Worm (Caenorhabditis elegans) whole organism, early embryonic: ENCODE measurements around the gene xbp-1.

Source experiments
- ama-1 ChIP-seq: fragments of 150-350 bp; optimal IDR thresholded peaks from 2 replicates; lab custom pipeline; 2014
- ceh-13 ChIP-seq: fragments of 200-800 bp; sonication (Bioruptor generic); optimal IDR thresholded peaks from 2 replicates; lab custom pipeline; 2018; ENCODE audit warnings: mild to moderate bottlenecking, missing genetic modification characterization, missing compliant biosample characterization
- ceh-36 ChIP-seq: sonication (generic microtip); optimal IDR thresholded peaks from 2 replicates; lab custom pipeline; 2016; ENCODE audit warnings: missing genetic modification characterization, inconsistent platforms, missing compliant biosample characterization
- ets-7 ChIP-seq: sonication (generic microtip); optimal IDR thresholded peaks from 2 replicates; lab custom pipeline; 2016; ENCODE audit warnings: missing genotype, missing genetic modification characterization, missing compliant biosample characterization
- flt-1 ChIP-seq: fragments of 200-800 bp; sonication (Bioruptor generic); IDR thresholded peaks from 2 replicates; pipeline ENCODE4 v1.3.6; 2022; ENCODE audit warnings: missing genetic modification characterization, missing compliant biosample characterization
- hmg-4 ChIP-seq: fragments of 200-800 bp; sonication (Bioruptor generic); optimal IDR thresholded peaks from 2 replicates; lab custom pipeline; 2018; ENCODE audit warnings: mild to moderate bottlenecking, missing genetic modification characterization, missing compliant biosample characterization
- hnd-1 ChIP-seq: sonication (generic microtip); optimal IDR thresholded peaks from 2 replicates; lab custom pipeline; 2016; ENCODE audit warnings: missing genetic modification characterization, missing compliant biosample characterization
- pes-1 ChIP-seq: fragments of 200-800 bp; sonication (Bioruptor generic); IDR thresholded peaks from 2 replicates; pipeline ENCODE4 v1.3.6; 2022; ENCODE audit warnings: missing genetic modification reagents, missing genetic modification characterization, missing compliant biosample characterization
- sea-1 ChIP-seq: fragments of 200-800 bp; sonication (Bioruptor generic); conservative IDR thresholded peaks from 2 replicates; pipeline ENCODE4 v1.3.6; 2022; ENCODE audit warnings: missing genetic modification characterization, missing compliant biosample characterization
- tbx-11 ChIP-seq: fragments of 200-800 bp; sonication (Bioruptor generic); IDR thresholded peaks from 2 replicates; pipeline ENCODE4 v1.3.6; 2022; ENCODE audit warnings: missing genetic modification characterization, missing compliant biosample characterization
- tbx-37 ChIP-seq: fragments of 200-800 bp; sonication (Bioruptor generic); conservative IDR thresholded peaks from 2 replicates; pipeline ENCODE4 v1.3.6; 2022; ENCODE audit warnings: missing genetic modification reagents, missing genetic modification characterization, missing compliant biosample characterization

DNA sequence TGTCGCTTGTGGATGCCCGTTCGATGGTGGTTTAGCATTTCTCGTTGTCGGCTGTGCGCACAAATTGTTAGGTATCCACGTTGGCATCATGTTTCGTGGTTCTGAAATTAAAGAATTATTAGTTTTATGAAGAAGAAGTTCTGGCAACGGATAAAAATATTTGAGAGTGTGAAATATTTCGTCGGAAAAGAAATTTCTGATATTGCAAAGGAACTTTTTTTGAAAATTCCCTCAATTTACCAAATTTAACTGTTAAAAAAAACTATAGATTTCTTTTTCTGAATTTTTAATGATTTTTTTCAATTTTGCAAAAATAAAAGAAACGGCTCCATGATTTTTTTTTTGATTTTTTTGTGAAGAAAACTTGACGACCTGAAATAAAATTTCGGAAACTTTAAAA is 34.4 kb downstream of the xbp-1 start, which contains the start of gene mpk-1:
- TF ChIP-seq ama-1: no peak
- TF ChIP-seq tbx-11 (GFP tag; lab: Robert Waterston, UW): no peak
- TF ChIP-seq sea-1 (GFP tag; lab: Robert Waterston, UW): no peak
- no peak for TF ChIP-seq tbx-37
- TF ChIP-seq hnd-1 (tag; lab: Kevin White, UChicago): no peak
- TF ChIP-seq ets-7 (tag; lab: Kevin White, UChicago): no peak
- no peak for TF ChIP-seq ceh-36 (tag; lab: Kevin White, UChicago)
- TF ChIP-seq pes-1 (GFP tag; lab: Robert Waterston, UW): no peak
- TF ChIP-seq hmg-4: no peak
- no peak for TF ChIP-seq flt-1 (GFP tag; lab: Robert Waterston, UW)
- TF ChIP-seq ceh-13 (GFP tag; lab: Kevin White, UChicago): no peak
